Worm (Caenorhabditis elegans): ENCODE measurements around the gene clc-22.

DNA sequence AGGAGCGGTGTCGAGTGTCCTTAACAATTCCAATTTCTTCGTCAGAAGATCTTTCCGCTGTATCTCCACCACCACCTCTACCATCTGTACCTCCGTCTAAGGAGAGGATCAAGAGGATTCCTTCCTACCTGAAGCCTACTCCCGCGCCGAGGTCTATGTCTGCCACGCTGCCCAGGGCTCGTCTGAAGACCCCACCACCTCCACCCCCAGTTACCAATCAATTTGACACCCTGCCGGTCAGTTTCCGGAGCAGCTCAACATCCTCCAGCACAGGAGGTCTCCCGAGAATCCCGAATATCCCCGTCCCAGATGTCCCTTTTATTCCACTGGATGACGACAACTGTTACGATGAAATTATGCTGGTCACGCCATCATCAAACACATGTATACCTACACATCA is 12.1 kb upstream of the clc-22 start:
- TF ChIP-seq him-1 (tag; optimal IDR thresholded peaks at IDR 0.05): no peak
- no peak for TF ChIP-seq dao-5 (tag; optimal IDR thresholded peaks at IDR 0.05)
